Fruit fly (Drosophila melanogaster) whole organism, embryonic: ENCODE measurements around the gene Nse1.

ENCODE experiments used
- Adf1 ChIP-seq: fragments of 200-800 bp; sonication (Bioruptor generic); IDR thresholded peaks from 2 replicates; pipeline ENCODE4 v1.3.6; 2022; ENCODE audit warnings: missing biosample characterization, missing genetic modification characterization
- B-H1 ChIP-seq: fragments of 200-800 bp; sonication (Bioruptor generic); IDR thresholded peaks from 3 replicates; pipeline ENCODE4 v1.3.6; 2022; ENCODE audit warnings: missing biosample characterization, missing genetic modification characterization
- CG10543 ChIP-seq: fragments of 200-800 bp; sonication (Bioruptor generic); optimal IDR thresholded peaks from 3 replicates; lab custom pipeline; 2017; ENCODE audit warnings: missing biosample characterization, mild to moderate bottlenecking, missing genetic modification characterization, moderate library complexity
- CG1233 ChIP-seq: fragments of 200-800 bp; sonication (Bioruptor generic); optimal IDR thresholded peaks from 4 replicates; lab custom pipeline; 2018; ENCODE audit warnings: missing biosample characterization, mild to moderate bottlenecking, missing genetic modification characterization
- CG13775 ChIP-seq: fragments of 200-800 bp; sonication (Bioruptor generic); optimal IDR thresholded peaks from 3 replicates; lab custom pipeline; 2017; ENCODE audit warnings: missing biosample characterization, mild to moderate bottlenecking, missing genetic modification characterization
- CG1602 ChIP-seq: fragments of 200-800 bp; sonication (Bioruptor generic); optimal IDR thresholded peaks from 3 replicates; lab custom pipeline; 2016; ENCODE audit warnings: missing biosample characterization, missing genetic modification characterization
- CG16863 ChIP-seq: fragments of 200-800 bp; sonication (Bioruptor generic); optimal IDR thresholded peaks from 3 replicates; lab custom pipeline; 2016; ENCODE audit warnings: missing biosample characterization, missing genetic modification characterization
- CG17328 ChIP-seq: fragments of 200-800 bp; sonication (Bioruptor generic); IDR thresholded peaks from 2 replicates; pipeline ENCODE4 v1.3.6; 2022; ENCODE audit warnings: missing biosample characterization, missing genetic modification characterization
- CG18011 ChIP-seq: fragments of 200-800 bp; sonication (Bioruptor generic); optimal IDR thresholded peaks from 2 replicates; lab custom pipeline; 2017; ENCODE audit warnings: missing biosample characterization, missing genetic modification characterization, mild to moderate bottlenecking, moderate library complexity, missing genotype
- CG2889 ChIP-seq: fragments of 200-800 bp; sonication (Bioruptor generic); IDR thresholded peaks from 3 replicates; pipeline ENCODE4 v1.3.6; 2022; ENCODE audit warnings: missing biosample characterization, missing genetic modification characterization
- CG32767 ChIP-seq: fragments of 200-800 bp; sonication (Bioruptor generic); IDR thresholded peaks from 2 replicates; pipeline ENCODE4 v1.3.6; 2022; ENCODE audit warnings: missing biosample characterization, missing genetic modification characterization
- CG3281 ChIP-seq: fragments of 200-800 bp; sonication (Bioruptor generic); optimal IDR thresholded peaks from 3 replicates; lab custom pipeline; 2017; ENCODE audit warnings: missing biosample characterization, mild to moderate bottlenecking, missing genetic modification characterization
- CG3407 ChIP-seq: fragments of 200-800 bp; sonication (Bioruptor generic); optimal IDR thresholded peaks from 2 replicates; lab custom pipeline; 2018; ENCODE audit warnings: missing biosample characterization, mild to moderate bottlenecking, missing genetic modification characterization
- CG42726 ChIP-seq: fragments of 200-800 bp; sonication (Bioruptor generic); IDR thresholded peaks from 2 replicates; pipeline ENCODE4 v1.3.6; 2022; ENCODE audit warnings: missing biosample characterization, missing genetic modification characterization; ENCODE audit not compliant: partially characterized antibody
- CG6272 ChIP-seq: fragments of 200-800 bp; sonication (Bioruptor generic); IDR thresholded peaks from 2 replicates; pipeline ENCODE4 v1.3.6; 2022; ENCODE audit warnings: missing biosample characterization, missing genetic modification characterization
- CG8359 ChIP-seq: fragments of 200-800 bp; sonication (Bioruptor generic); optimal IDR thresholded peaks from 2 replicates; lab custom pipeline; 2017; ENCODE audit warnings: missing biosample characterization, mild to moderate bottlenecking, missing genetic modification characterization, borderline replicate concordance
- CG8388 ChIP-seq: fragments of 200-800 bp; sonication (Bioruptor generic); optimal IDR thresholded peaks from 2 replicates; lab custom pipeline; 2019; ENCODE audit warnings: missing biosample characterization, mild to moderate bottlenecking, missing genetic modification characterization, moderate library complexity
- CG8924 ChIP-seq: fragments of 200-800 bp; optimal IDR thresholded peaks from 3 replicates; lab custom pipeline; 2019; ENCODE audit warnings: missing biosample characterization, mild to moderate bottlenecking, missing genetic modification characterization, moderate library complexity
- Camta ChIP-seq: fragments of 200-800 bp; sonication (Bioruptor generic); optimal IDR thresholded peaks from 2 replicates; lab custom pipeline; 2016; ENCODE audit warnings: missing biosample characterization, missing genetic modification characterization
- CoRest ChIP-seq: fragments of 200-800 bp; sonication (Bioruptor generic); optimal IDR thresholded peaks from 3 replicates; lab custom pipeline; 2018; ENCODE audit warnings: missing biosample characterization, mild to moderate bottlenecking, missing genetic modification characterization, moderate library complexity
- D ChIP-seq, 2 experiments: fragments of 200-800 bp in 1 of 2; fragments of >200 bp in 1 of 2; sonication (Bioruptor generic) in 1 of 2; optimal IDR thresholded peaks; 2 replicates in 1 of 2; 3 replicates in 1 of 2; lab custom pipeline; 2017; ENCODE audit warnings: mild to moderate bottlenecking in 1 of 2, missing biosample characterization in 1 of 2, missing genetic modification characterization in 1 of 2, missing genetic modification reagents in 1 of 2
- Dad ChIP-seq: fragments of 200-800 bp; sonication (Bioruptor generic); optimal IDR thresholded peaks from 3 replicates; lab custom pipeline; 2016; ENCODE audit warnings: missing biosample characterization, missing genetic modification characterization
- Doc2 ChIP-seq: fragments of 200-800 bp; sonication (Bioruptor generic); IDR thresholded peaks from 2 replicates; pipeline ENCODE4 v1.3.6; 2022; ENCODE audit warnings: missing biosample characterization, missing genetic modification characterization
- E2f2 ChIP-seq: fragments of 200-800 bp; sonication (Bioruptor generic); IDR thresholded peaks from 2 replicates; pipeline ENCODE4 v1.3.6; 2022; ENCODE audit warnings: missing biosample characterization, missing genetic modification characterization
- Hey ChIP-seq: fragments of 200-800 bp; sonication (Bioruptor generic); optimal IDR thresholded peaks from 3 replicates; lab custom pipeline; 2018; ENCODE audit warnings: missing biosample characterization, mild to moderate bottlenecking, missing genetic modification characterization
- Lim3 ChIP-seq: fragments of 200-800 bp; sonication (Bioruptor generic); IDR thresholded peaks from 2 replicates; pipeline ENCODE4 v1.3.6; 2022; ENCODE audit warnings: missing biosample characterization, missing genetic modification characterization
- Ptx1 ChIP-seq: fragments of 200-800 bp; sonication (Bioruptor generic); IDR thresholded peaks from 2 replicates; pipeline ENCODE4 v1.3.6; 2022; ENCODE audit warnings: missing biosample characterization, missing genetic modification characterization
- Rx ChIP-seq: fragments of 200-800 bp; sonication (Bioruptor generic); IDR thresholded peaks from 2 replicates; pipeline ENCODE4 v1.3.6; 2022; ENCODE audit warnings: missing biosample characterization, missing genetic modification characterization
- Sin3A ChIP-seq: fragments of >200 bp; optimal IDR thresholded peaks from 2 replicates; lab custom pipeline; 2018
- Sox102F ChIP-seq: fragments of 200-800 bp; sonication (Bioruptor generic); optimal IDR thresholded peaks from 2 replicates; lab custom pipeline; 2018; ENCODE audit warnings: missing biosample characterization, mild to moderate bottlenecking, missing genetic modification characterization, moderate library complexity
- Spps ChIP-seq: fragments of 200-800 bp; sonication (Bioruptor generic); optimal IDR thresholded peaks from 2 replicates; lab custom pipeline; 2018; ENCODE audit warnings: missing biosample characterization, mild to moderate bottlenecking, missing genetic modification characterization
- ash1 ChIP-seq: fragments of 200-800 bp; sonication (Bioruptor generic); optimal IDR thresholded peaks from 2 replicates; lab custom pipeline; 2018; ENCODE audit warnings: missing biosample characterization, mild to moderate bottlenecking, missing genetic modification characterization
- ato ChIP-seq: fragments of 200-800 bp; sonication (Bioruptor generic); IDR thresholded peaks from 2 replicates; pipeline ENCODE4 v1.3.6; 2022; ENCODE audit warnings: missing biosample characterization, missing genetic modification characterization; ENCODE audit not compliant: partially characterized antibody
- chm ChIP-seq: fragments of 200-800 bp; sonication (Bioruptor generic); IDR thresholded peaks from 2 replicates; pipeline ENCODE4 v1.3.6; 2022; ENCODE audit warnings: missing biosample characterization, missing genetic modification characterization
- cwo ChIP-seq: fragments of 200-800 bp; sonication (Bioruptor generic); optimal IDR thresholded peaks from 3 replicates; lab custom pipeline; 2017; ENCODE audit warnings: missing biosample characterization, missing genetic modification characterization, mild to moderate bottlenecking, moderate library complexity, missing genetic modification reagents
- dm ChIP-seq: fragments of 200-800 bp; sonication (Bioruptor generic); optimal IDR thresholded peaks from 3 replicates; lab custom pipeline; 2016; ENCODE audit warnings: missing biosample characterization, missing genetic modification characterization
- dysf ChIP-seq: fragments of 200-800 bp; sonication (Bioruptor generic); IDR thresholded peaks from 3 replicates; pipeline ENCODE4 v1.3.6; 2022; ENCODE audit warnings: missing biosample characterization, missing genetic modification characterization
- ftz-f1 ChIP-seq: fragments of 200-800 bp; sonication (Bioruptor generic); optimal IDR thresholded peaks from 2 replicates; lab custom pipeline; 2016; ENCODE audit warnings: missing biosample characterization, missing genetic modification characterization
- gcm ChIP-seq: fragments of 200-800 bp; sonication (Bioruptor generic); optimal IDR thresholded peaks from 2 replicates; lab custom pipeline; 2019; ENCODE audit warnings: missing biosample characterization, mild to moderate bottlenecking, missing genetic modification characterization, moderate library complexity
- gfzf ChIP-seq: fragments of 200-800 bp; sonication (Bioruptor generic); optimal IDR thresholded peaks from 2 replicates; lab custom pipeline; 2016; ENCODE audit warnings: missing biosample characterization, mild to moderate bottlenecking, missing genetic modification characterization, moderate library complexity
- gro ChIP-seq: fragments of 200-800 bp; sonication (Bioruptor generic); optimal IDR thresholded peaks from 2 replicates; lab custom pipeline; 2016; ENCODE audit warnings: missing biosample characterization, missing genetic modification characterization
- hbn ChIP-seq: fragments of 200-800 bp; sonication (Bioruptor generic); IDR thresholded peaks from 2 replicates; pipeline ENCODE4 v1.3.6; 2022; ENCODE audit warnings: missing biosample characterization, missing genetic modification characterization; ENCODE audit not compliant: partially characterized antibody
- ind ChIP-seq: fragments of 200-800 bp; sonication (Bioruptor generic); optimal IDR thresholded peaks from 3 replicates; lab custom pipeline; 2016; ENCODE audit warnings: missing biosample characterization, missing genetic modification characterization
- kay ChIP-seq: fragments of 200-800 bp; sonication (Bioruptor generic); optimal IDR thresholded peaks from 2 replicates; lab custom pipeline; 2016; ENCODE audit warnings: missing biosample characterization, missing genetic modification characterization
- lmd ChIP-seq: fragments of 200-800 bp; sonication (Bioruptor generic); IDR thresholded peaks from 2 replicates; pipeline ENCODE4 v1.3.6; 2022; ENCODE audit warnings: missing biosample characterization, missing genetic modification characterization
- lov ChIP-seq, 2 experiments: fragments of 200-800 bp in 1 of 2; fragments of >200 bp in 1 of 2; sonication (Bioruptor generic) in 1 of 2; IDR thresholded peaks in 1 of 2; optimal IDR thresholded peaks in 1 of 2; 2 replicates in 1 of 2; 3 replicates in 1 of 2; pipeline versions ENCODE4 v1.3.6 to Lab custom; 2017 to 2022; ENCODE audit warnings: missing biosample characterization in 1 of 2, missing genetic modification characterization in 1 of 2
- nau ChIP-seq: fragments of 200-800 bp; sonication (Bioruptor generic); optimal IDR thresholded peaks from 3 replicates; lab custom pipeline; 2017; ENCODE audit warnings: missing biosample characterization, mild to moderate bottlenecking, missing genetic modification characterization, missing genetic modification reagents
- rib ChIP-seq: fragments of 200-800 bp; sonication (Bioruptor generic); IDR thresholded peaks from 2 replicates; pipeline ENCODE4 v1.3.6; 2022; ENCODE audit warnings: missing biosample characterization, missing genetic modification characterization
- slou ChIP-seq: fragments of 200-800 bp; sonication (Bioruptor generic); optimal IDR thresholded peaks from 3 replicates; lab custom pipeline; 2016; ENCODE audit warnings: missing biosample characterization, missing genetic modification characterization
- tin ChIP-seq: fragments of 200-800 bp; sonication (Bioruptor generic); optimal IDR thresholded peaks from 3 replicates; lab custom pipeline; 2016; ENCODE audit warnings: missing biosample characterization, missing genetic modification characterization
- trh ChIP-seq: fragments of 200-800 bp; sonication (Bioruptor generic); optimal IDR thresholded peaks from 2 replicates; lab custom pipeline; 2016; ENCODE audit warnings: missing biosample characterization, missing genetic modification characterization

Nse1 gene

dm6 chr2L:6700742-6701141 is 23.3 kb upstream of the Nse1 start (continued):
- TF ChIP-seq hbn (GFP tag; lab: Robert Waterston, UW) (no peak), Rx (GFP tag; lab: Robert Waterston, UW) (no peak), Sox102F (GFP tag; lab: Kevin White, UChicago) (no peak), rib (GFP tag; lab: Robert Waterston, UW) (no peak), ftz-f1 (GFP tag; lab: Kevin White, UChicago) (no peak), CG1233 (GFP tag; lab: Kevin White, UChicago) (peak; percentile 60), Camta (GFP tag; lab: Kevin White, UChicago) (peak; percentile 30), CG3407 (peak; percentile 26), CG42726 (GFP tag; lab: Robert Waterston, UW) (no peak), CG13775 (peak; percentile 37), CoRest (tag; lab: Kevin White, UChicago) (peak; percentile 11), ato (no peak), Ptx1 (GFP tag; lab: Robert Waterston, UW) (no peak), cwo (no peak), kay (GFP tag; lab: Kevin White, UChicago) (no peak), nau (GFP tag; lab: Kevin White, UChicago) (no peak), CG6272 (GFP tag; lab: Robert Waterston, UW) (no peak), gcm (GFP tag; lab: Kevin White, UChicago) (peak; percentile 17), CG18011 (GFP tag; lab: Kevin White, UChicago) (no peak), lov (optimal IDR thresholded peaks at IDR 0.05; lab: Kevin White, UChicago) (no peak), lov (GFP tag; IDR thresholded peaks at IDR 0.05; lab: Robert Waterston, UW) (0 out of 3 replicates have a peak, but pooled peaks have one; percentile 59), Dad (GFP tag; lab: Kevin White, UChicago) (no peak), lmd (no peak), Doc2 (GFP tag; lab: Robert Waterston, UW) (no peak), dysf (GFP tag; lab: Robert Waterston, UW) (no peak), CG16863 (GFP tag; lab: Kevin White, UChicago) (peak; percentile 21), CG2889 (no peak), D (optimal IDR thresholded peaks at IDR 0.05; lab: Kevin White, UChicago) (no peak), D (GFP tag; optimal IDR thresholded peaks at IDR 0.05; lab: Kevin White, UChicago) (no peak), CG1602 (GFP tag; lab: Kevin White, UChicago) (peak; percentile 55), Hey (tag; lab: Kevin White, UChicago) (no peak), ash1 (GFP tag; lab: Kevin White, UChicago) (no peak), Sin3A (lab: Kevin White, UChicago) (no peak), Spps (tag; lab: Kevin White, UChicago) (no peak), gro (GFP tag; lab: Kevin White, UChicago) (no peak), CG3281 (no peak), tin (GFP tag; lab: Kevin White, UChicago) (no peak), B-H1 (GFP tag; lab: Robert Waterston, UW) (no peak), CG8924 (tag; lab: Kevin White, UChicago) (peak; percentile 71), CG8359 (GFP tag; lab: Kevin White, UChicago) (peak; percentile 34), CG17328 (0 out of 2 replicates have a peak, but pooled peaks have one; percentile 27), E2f2 (GFP tag; lab: Robert Waterston, UW) (no peak), dm (GFP tag; lab: Kevin White, UChicago) (no peak), CG10543 (GFP tag; lab: Kevin White, UChicago) (no peak), ind (GFP tag; lab: Kevin White, UChicago) (no peak), slou (no peak), CG8388 (GFP tag; lab: Kevin White, UChicago) (no peak), chm (GFP tag; lab: Robert Waterston, UW) (0 out of 2 replicates have a peak, but pooled peaks have one; percentile 7), gfzf (GFP tag; lab: Kevin White, UChicago) (no peak), Adf1 (no peak), trh (GFP tag; lab: Kevin White, UChicago) (no peak), CG32767 (no peak), Lim3 (no peak)
